Worm (Caenorhabditis elegans) whole organism, early embryonic: ENCODE measurements around the gene T08G5.15.

Experiments used
- B0310.2 ChIP-seq: sonication (generic microtip); optimal IDR thresholded peaks from 2 replicates; lab custom pipeline; 2016; ENCODE audit warnings: mild to moderate bottlenecking, missing genetic modification characterization, missing compliant biosample characterization
- F13C5.2 ChIP-seq: sonication (generic microtip); optimal IDR thresholded peaks from 2 replicates; lab custom pipeline; 2017; ENCODE audit warnings: mild to moderate bottlenecking, missing genetic modification characterization, inconsistent platforms, missing compliant biosample characterization
- aly-1 ChIP-seq: sonication (generic microtip); optimal IDR thresholded peaks from 2 replicates; lab custom pipeline; 2016; ENCODE audit warnings: missing genetic modification characterization, missing compliant biosample characterization
- ama-1 ChIP-seq: fragments of 150-350 bp; optimal IDR thresholded peaks from 2 replicates; lab custom pipeline; 2014
- ceh-13 ChIP-seq: fragments of 200-800 bp; sonication (Bioruptor generic); optimal IDR thresholded peaks from 2 replicates; lab custom pipeline; 2018; ENCODE audit warnings: mild to moderate bottlenecking, missing genetic modification characterization, missing compliant biosample characterization
- ceh-36 ChIP-seq: sonication (generic microtip); optimal IDR thresholded peaks from 2 replicates; lab custom pipeline; 2016; ENCODE audit warnings: missing genetic modification characterization, inconsistent platforms, missing compliant biosample characterization
- ets-7 ChIP-seq: sonication (generic microtip); optimal IDR thresholded peaks from 2 replicates; lab custom pipeline; 2016; ENCODE audit warnings: missing genotype, missing genetic modification characterization, missing compliant biosample characterization
- flt-1 ChIP-seq: fragments of 200-800 bp; sonication (Bioruptor generic); IDR thresholded peaks from 2 replicates; pipeline ENCODE4 v1.3.6; 2022; ENCODE audit warnings: missing genetic modification characterization, missing compliant biosample characterization
- hmbx-1 ChIP-seq: sonication (generic microtip); optimal IDR thresholded peaks from 2 replicates; lab custom pipeline; 2016; ENCODE audit warnings: mild to moderate bottlenecking, missing genetic modification characterization, missing compliant biosample characterization
- hmg-4 ChIP-seq: fragments of 200-800 bp; sonication (Bioruptor generic); optimal IDR thresholded peaks from 2 replicates; lab custom pipeline; 2018; ENCODE audit warnings: mild to moderate bottlenecking, missing genetic modification characterization, missing compliant biosample characterization
- hnd-1 ChIP-seq: sonication (generic microtip); optimal IDR thresholded peaks from 2 replicates; lab custom pipeline; 2016; ENCODE audit warnings: missing genetic modification characterization, missing compliant biosample characterization
- pes-1 ChIP-seq: fragments of 200-800 bp; sonication (Bioruptor generic); IDR thresholded peaks from 2 replicates; pipeline ENCODE4 v1.3.6; 2022; ENCODE audit warnings: missing genetic modification reagents, missing genetic modification characterization, missing compliant biosample characterization
- scrt-1 ChIP-seq: fragments of 200-800 bp; sonication (Bioruptor generic); IDR thresholded peaks from 2 replicates; pipeline ENCODE4 v1.3.6; 2022; ENCODE audit warnings: missing genetic modification characterization, missing compliant biosample characterization
- sea-1 ChIP-seq: fragments of 200-800 bp; sonication (Bioruptor generic); conservative IDR thresholded peaks from 2 replicates; pipeline ENCODE4 v1.3.6; 2022; ENCODE audit warnings: missing genetic modification characterization, missing compliant biosample characterization
- tbx-11 ChIP-seq: fragments of 200-800 bp; sonication (Bioruptor generic); IDR thresholded peaks from 2 replicates; pipeline ENCODE4 v1.3.6; 2022; ENCODE audit warnings: missing genetic modification characterization, missing compliant biosample characterization
- tbx-37 ChIP-seq: fragments of 200-800 bp; sonication (Bioruptor generic); conservative IDR thresholded peaks from 2 replicates; pipeline ENCODE4 v1.3.6; 2022; ENCODE audit warnings: missing genetic modification reagents, missing genetic modification characterization, missing compliant biosample characterization
- tra-4 ChIP-seq: sonication (generic microtip); optimal IDR thresholded peaks from 2 replicates; lab custom pipeline; 2017; ENCODE audit warnings: missing genetic modification characterization, missing compliant biosample characterization

The T08G5.15 gene

DNA sequence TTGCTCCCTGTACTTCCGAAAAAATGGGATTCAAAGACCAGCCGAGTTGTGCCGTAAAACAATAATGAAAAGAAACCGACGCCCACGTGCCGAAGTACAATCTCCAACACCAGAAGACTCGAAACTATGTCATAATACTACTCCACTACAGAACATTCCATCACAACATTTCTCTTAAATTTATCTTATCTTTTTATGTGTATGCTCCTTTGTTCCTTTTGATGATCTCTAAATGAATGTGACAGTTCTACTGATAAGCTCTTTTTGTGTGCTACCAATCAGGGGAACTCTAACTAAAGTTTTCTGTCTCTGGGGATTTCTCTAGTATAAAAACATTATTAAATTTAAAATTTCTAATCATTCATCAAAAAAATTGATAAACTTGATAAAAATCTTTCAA is 36.2 kb downstream of the T08G5.15 start:
- TF ChIP-seq aly-1 (tag; lab: Kevin White, UChicago) (no peak), ets-7 (no peak), B0310.2 (tag; lab: Kevin White, UChicago) (no peak), hmbx-1 (tag; lab: Kevin White, UChicago) (no peak), hmg-4 (no peak), F13C5.2 (tag; lab: Kevin White, UChicago) (no peak), tra-4 (tag; lab: Kevin White, UChicago) (no peak), tbx-37 (GFP tag; lab: Robert Waterston, UW) (no peak), ama-1 (lab: Kevin White, UChicago) (no peak), flt-1 (GFP tag; lab: Robert Waterston, UW) (no peak), tbx-11 (GFP tag; lab: Robert Waterston, UW) (no peak)

DNA sequence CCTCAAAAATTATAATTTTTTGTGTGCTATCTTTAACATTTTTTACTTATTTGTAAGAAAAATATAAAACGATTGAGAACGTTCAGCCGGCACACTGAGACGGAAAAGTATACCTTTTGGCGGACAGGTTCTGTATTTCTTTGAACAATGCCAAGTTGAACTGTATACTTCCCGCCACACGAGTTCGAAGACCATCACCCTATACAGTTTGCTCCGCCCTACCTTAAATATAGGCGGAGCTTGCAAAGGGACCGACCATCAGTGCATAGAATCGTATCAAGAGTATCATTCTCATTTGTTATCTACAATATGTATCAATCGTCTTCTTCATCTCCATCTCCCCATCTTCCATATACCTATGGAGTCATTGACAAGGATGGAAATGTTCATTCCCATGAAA is 38.1 kb downstream of the T08G5.15 start, which contains the start of gene end-1:
Gene end-1, plus strand, starts transcription at position 301 of the 400 bp plus-strand sequence.
- TF ChIP-seq ceh-36 (tag; lab: Kevin White, UChicago): no peak
- no peak for TF ChIP-seq F13C5.2 (tag; lab: Kevin White, UChicago)
- no peak for TF ChIP-seq ceh-13 (GFP tag; lab: Kevin White, UChicago)
- no peak for TF ChIP-seq ets-7
- no peak for TF ChIP-seq ama-1 (lab: Kevin White, UChicago)
- no peak for TF ChIP-seq B0310.2 (tag; lab: Kevin White, UChicago)
- no peak for TF ChIP-seq hmg-4
- TF ChIP-seq flt-1 (GFP tag; lab: Robert Waterston, UW): no peak
- TF ChIP-seq sea-1 (GFP tag; lab: Robert Waterston, UW): no peak
- no peak for TF ChIP-seq hmbx-1 (tag; lab: Kevin White, UChicago)
- no peak for TF ChIP-seq aly-1 (tag; lab: Kevin White, UChicago)
- no peak for TF ChIP-seq pes-1

DNA sequence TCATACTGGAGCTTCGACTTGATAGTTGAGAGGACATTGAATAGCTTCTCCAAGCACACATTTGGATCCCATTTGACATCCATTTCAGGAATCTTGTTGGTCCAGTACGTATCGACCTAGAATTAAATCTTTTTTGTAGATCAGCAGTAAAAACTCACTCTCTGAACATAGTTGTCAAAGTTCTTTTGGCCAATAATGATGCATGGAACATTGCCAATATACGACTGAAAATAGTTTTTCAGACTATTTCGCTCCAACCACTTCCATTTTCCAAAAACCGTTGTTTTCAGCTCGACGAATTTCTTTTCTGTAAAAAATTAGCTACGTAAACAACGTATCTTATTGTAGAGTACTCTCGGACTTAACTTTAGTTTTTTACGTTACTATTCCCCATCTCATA is 41.3 kb downstream of the T08G5.15 start:
- TF ChIP-seq hmbx-1 (tag; lab: Kevin White, UChicago): no peak
- TF ChIP-seq F13C5.2 (tag; lab: Kevin White, UChicago): no peak
- no peak for TF ChIP-seq tra-4 (tag; lab: Kevin White, UChicago)
- no peak for TF ChIP-seq pes-1
- no peak for TF ChIP-seq hnd-1 (tag; lab: Kevin White, UChicago)
- TF ChIP-seq aly-1 (tag; lab: Kevin White, UChicago): no peak
- TF ChIP-seq tbx-11 (GFP tag; lab: Robert Waterston, UW): no peak
- TF ChIP-seq ama-1 (lab: Kevin White, UChicago): no peak
- no peak for TF ChIP-seq hmg-4
- no peak for TF ChIP-seq ets-7
- no peak for TF ChIP-seq scrt-1
- no peak for TF ChIP-seq flt-1 (GFP tag; lab: Robert Waterston, UW)
- no peak for TF ChIP-seq ceh-36 (tag; lab: Kevin White, UChicago)
- no peak for TF ChIP-seq sea-1 (GFP tag; lab: Robert Waterston, UW)
- no peak for TF ChIP-seq B0310.2 (tag; lab: Kevin White, UChicago)
- TF ChIP-seq tbx-37 (GFP tag; lab: Robert Waterston, UW): no peak
- no peak for TF ChIP-seq ceh-13 (GFP tag; lab: Kevin White, UChicago)

DNA sequence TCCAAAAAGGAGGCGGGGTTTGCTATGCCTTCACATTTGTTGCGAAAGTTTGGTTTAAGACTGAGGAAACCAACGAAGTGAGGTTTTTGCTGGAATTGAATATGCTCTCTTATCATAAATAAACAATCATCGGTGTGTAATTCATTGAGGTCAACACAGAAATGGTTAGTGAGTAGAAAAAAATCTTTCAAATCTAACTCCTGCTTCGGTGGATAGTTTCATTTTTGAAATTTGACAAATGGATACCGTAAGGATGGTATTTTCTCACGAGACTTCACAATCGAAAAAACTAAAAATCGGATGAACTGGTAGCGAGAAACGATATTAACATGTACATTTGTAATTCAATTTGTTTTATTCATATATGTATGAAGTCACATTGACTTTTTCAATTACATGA is 42.2 kb downstream of the T08G5.15 start, which contains the start of gene eol-1:
Gene eol-1, minus strand, starts transcription at position 101 of the 400 bp plus-strand sequence.
- TF ChIP-seq hmg-4: no peak
- TF ChIP-seq hnd-1 (tag; lab: Kevin White, UChicago): no peak
- TF ChIP-seq tra-4 (tag; lab: Kevin White, UChicago): no peak
- TF ChIP-seq flt-1 (GFP tag; lab: Robert Waterston, UW): no peak
- no peak for TF ChIP-seq ama-1 (lab: Kevin White, UChicago)
- TF ChIP-seq F13C5.2 (tag; lab: Kevin White, UChicago): no peak
- TF ChIP-seq ceh-13 (GFP tag; lab: Kevin White, UChicago): no peak
- TF ChIP-seq hmbx-1 (tag; lab: Kevin White, UChicago): no peak
- no peak for TF ChIP-seq scrt-1
- TF ChIP-seq B0310.2 (tag; lab: Kevin White, UChicago): no peak
- TF ChIP-seq aly-1 (tag; lab: Kevin White, UChicago): no peak
- TF ChIP-seq tbx-11 (GFP tag; lab: Robert Waterston, UW): no peak
- no peak for TF ChIP-seq sea-1 (GFP tag; lab: Robert Waterston, UW)
- no peak for TF ChIP-seq ets-7
- TF ChIP-seq tbx-37 (GFP tag; lab: Robert Waterston, UW): no peak
- no peak for TF ChIP-seq ceh-36 (tag; lab: Kevin White, UChicago)
